Fruit fly (Drosophila melanogaster): Measurements from ENCODE around the gene Uros1.
A peak's percentile ranks its signal among the peaks of the same experiment; 100 is the strongest.

The Uros1 gene

dm6 chrX:8906805-8907546, 6.9 kb upstream of the Uros1 start, which contains the start of gene rdgA:
Gene rdgA, plus strand, starts transcription at chrX:8907068.
- TF ChIP-seq tj (GFP tag; optimal IDR thresholded peaks at IDR 0.05) (peak; percentile 20), CG1620 (GFP tag; optimal IDR thresholded peaks at IDR 0.05) (peak; percentile 49), Mnt (GFP tag; optimal IDR thresholded peaks at IDR 0.05) (no peak), CG7101 (tag; optimal IDR thresholded peaks at IDR 0.05) (peak; percentile 26)

DNA sequence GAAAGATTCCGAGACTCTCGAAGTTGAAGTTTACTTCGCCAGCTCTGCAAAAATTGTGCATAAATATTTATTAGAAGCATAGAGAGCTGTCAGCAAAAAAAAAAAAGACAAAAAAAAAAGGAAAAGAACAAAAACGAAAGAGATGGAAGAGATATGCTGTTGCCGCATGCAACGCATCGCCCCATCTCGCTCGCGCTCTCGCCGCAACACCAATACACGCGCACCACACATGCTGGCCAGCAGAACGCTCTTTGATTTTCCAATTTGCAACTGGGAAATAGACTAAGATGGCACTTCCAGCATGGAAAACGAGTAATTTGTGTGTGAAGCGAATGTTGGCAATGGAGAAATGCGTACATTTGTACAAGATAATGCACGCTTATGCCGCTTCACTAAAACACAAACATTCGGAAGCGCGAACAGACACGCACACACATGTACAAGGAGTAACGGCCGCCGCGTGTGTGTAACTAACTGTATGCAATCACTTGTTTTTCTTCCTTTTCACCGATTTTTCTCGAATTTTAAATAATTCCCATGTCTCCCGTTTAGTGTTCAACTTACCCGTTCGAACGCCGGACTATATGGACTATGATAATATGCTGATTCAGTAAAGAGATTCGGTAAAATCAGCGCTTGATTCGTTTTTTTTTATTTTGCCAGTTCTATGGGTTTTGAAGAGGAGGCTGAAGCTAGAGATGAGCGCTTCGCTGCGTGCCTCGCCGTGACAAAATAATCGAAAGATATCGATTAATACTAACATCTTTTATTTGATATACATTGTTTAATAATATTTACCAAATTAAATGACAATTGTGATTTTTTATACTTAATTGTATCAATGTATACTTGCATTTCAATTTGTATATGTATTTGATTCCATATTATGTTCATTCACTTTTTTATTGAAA, 5.7 kb upstream of the Uros1 start:
- TF ChIP-seq CG7101 (tag; optimal IDR thresholded peaks at IDR 0.05) (no peak), CG11617 (GFP tag; optimal IDR thresholded peaks at IDR 0.05) (peak; percentile 6), cic (GFP tag; optimal IDR thresholded peaks at IDR 0.05) (no peak), tj (GFP tag; optimal IDR thresholded peaks at IDR 0.05) (peak; percentile 64), ovo (GFP tag; optimal IDR thresholded peaks at IDR 0.05) (peak; percentile 92), CG1620 (GFP tag; optimal IDR thresholded peaks at IDR 0.05) (no peak), CG7045 (GFP tag; optimal IDR thresholded peaks at IDR 0.05) (no peak), Mnt (GFP tag; optimal IDR thresholded peaks at IDR 0.05) (peak; percentile 64), toe (GFP tag; optimal IDR thresholded peaks at IDR 0.05) (no peak)

- TF ChIP-seq Mnt (GFP tag; optimal IDR thresholded peaks at IDR 0.05) (peak; percentile 92), CG7101 (tag; optimal IDR thresholded peaks at IDR 0.05) (peak; percentile 5), ovo (GFP tag; optimal IDR thresholded peaks at IDR 0.05) (no peak)
Measured at dm6 chrX:8901447-8901846, 1.4 kb upstream of the Uros1 start, which contains the start of gene Rbm13. Gene Rbm13, plus strand, starts transcription at chrX:8901699.

DNA sequence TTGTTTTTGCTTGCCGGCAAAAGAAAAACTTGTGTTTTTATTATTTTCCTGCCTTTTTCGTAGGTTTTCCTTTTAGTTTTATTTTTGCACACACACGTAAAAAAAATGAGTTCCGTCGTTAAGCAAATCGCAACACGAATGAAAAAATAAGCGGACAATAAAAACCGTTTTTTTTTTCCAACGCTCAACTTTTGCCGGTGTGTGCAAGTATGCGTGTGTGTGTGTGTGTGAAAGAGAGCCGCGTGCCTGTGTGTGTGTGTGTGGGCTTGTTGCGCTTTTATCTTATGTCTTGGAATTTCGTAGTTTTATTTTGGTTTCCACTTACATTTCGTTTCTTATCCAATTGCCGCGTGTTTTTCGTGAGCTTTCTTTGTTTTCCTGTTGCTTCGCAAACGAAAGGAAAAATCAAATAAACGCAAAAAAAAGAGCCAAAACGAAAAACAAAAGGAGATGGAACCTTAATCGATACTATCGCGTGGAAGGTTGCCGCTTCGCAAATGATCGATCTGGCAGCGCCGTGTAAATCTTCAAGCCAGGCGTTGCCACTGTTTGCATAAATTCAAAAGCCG, 2.1 kb downstream of the Uros1 start, which contains the start of gene Moe:
Gene Moe, minus strand, starts transcription at position 474 of the 569 bp plus-strand sequence.
- TF ChIP-seq kay (GFP tag; ENCODE audit: borderline replicate concordance) (peak; percentile 81), CG7101 (tag; optimal IDR thresholded peaks at IDR 0.05) (peak; percentile 56), CG33017 (tag; optimal IDR thresholded peaks at IDR 0.05) (no peak), CG1620 (GFP tag; optimal IDR thresholded peaks at IDR 0.05) (peak; percentile 88), tj (GFP tag; optimal IDR thresholded peaks at IDR 0.05) (peak; percentile 88), Mnt (GFP tag; optimal IDR thresholded peaks at IDR 0.05) (peak; percentile 65), pad (GFP tag; optimal IDR thresholded peaks at IDR 0.05) (no peak), Crg-1 (GFP tag; optimal IDR thresholded peaks at IDR 0.05) (peak; percentile 65), cnc (optimal IDR thresholded peaks at IDR 0.05) (no peak), bab1 (GFP tag; optimal IDR thresholded peaks at IDR 0.05) (peak; percentile 70), Clk (GFP tag; optimal IDR thresholded peaks at IDR 0.05) (no peak), CG14711 (tag; optimal IDR thresholded peaks at IDR 0.05) (peak; percentile 54), CG11617 (GFP tag; optimal IDR thresholded peaks at IDR 0.05) (peak; percentile 64), ovo (GFP tag; optimal IDR thresholded peaks at IDR 0.05) (peak; percentile 79), CG12768 (GFP tag; optimal IDR thresholded peaks at IDR 0.05) (peak; percentile 16), Hr96 (GFP tag; optimal IDR thresholded peaks at IDR 0.05) (no peak), cic (GFP tag; optimal IDR thresholded peaks at IDR 0.05) (peak; percentile 64), CG5204 (GFP tag; optimal IDR thresholded peaks at IDR 0.05) (peak; percentile 50), CG7045 (GFP tag; optimal IDR thresholded peaks at IDR 0.05) (no peak), toe (GFP tag; optimal IDR thresholded peaks at IDR 0.05) (peak; percentile 72)

DNA sequence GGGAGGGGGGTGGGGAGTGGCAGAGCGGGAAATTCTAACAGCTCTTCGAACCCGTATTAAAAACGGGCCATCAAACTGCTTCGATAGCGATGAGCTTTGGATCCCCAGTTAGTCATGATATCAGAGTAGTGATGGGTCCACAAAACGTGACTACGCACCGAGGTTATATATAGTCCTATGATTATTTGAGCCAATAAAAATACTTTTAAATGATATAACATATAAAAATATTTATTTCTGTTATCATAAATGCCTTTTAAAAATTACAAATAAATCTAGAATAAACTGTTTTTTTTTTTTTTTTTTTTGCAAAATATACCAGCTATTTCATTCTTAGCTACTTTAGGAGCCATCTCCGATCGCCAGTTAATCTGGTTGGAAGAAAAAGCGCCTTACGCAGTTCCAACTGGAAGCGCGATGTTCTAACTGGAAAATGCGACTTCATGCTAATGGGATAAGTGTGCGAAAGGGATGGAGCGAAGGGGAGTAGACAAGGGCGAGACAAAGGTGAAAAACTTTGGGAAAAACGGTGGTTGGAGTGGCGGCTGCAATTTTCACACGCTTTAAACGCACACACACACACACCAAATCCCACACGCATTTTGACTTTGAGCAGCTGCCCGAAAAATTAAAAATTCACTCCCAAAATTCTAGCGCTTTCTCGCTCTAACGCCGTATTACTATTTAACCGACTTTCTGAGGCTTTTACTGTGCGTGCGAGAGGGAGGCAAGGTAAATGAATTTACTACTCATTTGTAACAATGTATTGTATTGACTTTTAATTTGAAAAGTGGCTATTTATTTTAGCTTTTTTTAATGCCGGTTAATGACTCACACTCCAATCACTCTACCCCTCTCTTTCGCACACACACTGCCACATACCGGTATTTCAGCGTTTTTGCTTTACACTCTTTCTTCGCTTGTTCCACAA, 3.0 kb downstream of the Uros1 start:
- TF ChIP-seq CG5204 (GFP tag; optimal IDR thresholded peaks at IDR 0.05), result no peak
- TF ChIP-seq pad (GFP tag; optimal IDR thresholded peaks at IDR 0.05), result peak; percentile 51
- TF ChIP-seq CG1620 (GFP tag; optimal IDR thresholded peaks at IDR 0.05), result no peak
- TF ChIP-seq Clk (GFP tag; optimal IDR thresholded peaks at IDR 0.05), result no peak
- no peak for TF ChIP-seq toe (GFP tag; optimal IDR thresholded peaks at IDR 0.05)
- TF ChIP-seq CG11617 (GFP tag; optimal IDR thresholded peaks at IDR 0.05), result no peak
- TF ChIP-seq cnc (optimal IDR thresholded peaks at IDR 0.05), result no peak
- no peak for TF ChIP-seq tj (GFP tag; optimal IDR thresholded peaks at IDR 0.05)
- TF ChIP-seq kay (GFP tag; ENCODE audit: borderline replicate concordance), result peak; percentile 3
- no peak for TF ChIP-seq CG7045 (GFP tag; optimal IDR thresholded peaks at IDR 0.05)
- no peak for TF ChIP-seq bab1 (GFP tag; optimal IDR thresholded peaks at IDR 0.05)
- no peak for TF ChIP-seq Hr96 (GFP tag; optimal IDR thresholded peaks at IDR 0.05)
- TF ChIP-seq ovo (GFP tag; optimal IDR thresholded peaks at IDR 0.05), result peak; percentile 34
- TF ChIP-seq cic (GFP tag; optimal IDR thresholded peaks at IDR 0.05), result no peak
- peak; percentile 60 for TF ChIP-seq CG7101 (tag; optimal IDR thresholded peaks at IDR 0.05)
- TF ChIP-seq CG14711 (tag; optimal IDR thresholded peaks at IDR 0.05), result no peak
- no peak for TF ChIP-seq Mnt (GFP tag; optimal IDR thresholded peaks at IDR 0.05)
- TF ChIP-seq CG12768 (GFP tag; optimal IDR thresholded peaks at IDR 0.05), result no peak
- TF ChIP-seq Crg-1 (GFP tag; optimal IDR thresholded peaks at IDR 0.05), result no peak
- TF ChIP-seq CG33017 (tag; optimal IDR thresholded peaks at IDR 0.05), result no peak
